Worm (Caenorhabditis elegans): ENCODE results near the gene ins-20.
"Not testable (repeated sequence)": the region's sequence is repeated elsewhere in the genome, so short reads cannot be mapped to it uniquely, and the experiment has no call there.

- not testable (repeated sequence) for TF ChIP-seq Y53G8AR.9 (GFP tag; conservative IDR thresholded peaks at IDR 0.05); zim-3 (tag; optimal IDR thresholded peaks at IDR 0.05); egrh-3 (GFP tag; IDR thresholded peaks at IDR 0.05); F37B4.10 (GFP tag; IDR thresholded peaks at IDR 0.05); B0019.2 (GFP tag; conservative IDR thresholded peaks at IDR 0.05); snpc-4 (GFP tag; optimal IDR thresholded peaks at IDR 0.05); snpc-4 (tag; optimal IDR thresholded peaks at IDR 0.05); nhr-179 (tag; optimal IDR thresholded peaks at IDR 0.05); C06A6.2 (GFP tag; conservative IDR thresholded peaks at IDR 0.05); xnd-1 (tag; optimal IDR thresholded peaks at IDR 0.05); dpff-1 (tag; optimal IDR thresholded peaks at IDR 0.05); lin-54 (GFP tag; optimal IDR thresholded peaks at IDR 0.05); bed-1 (GFP tag; IDR thresholded peaks at IDR 0.05)
Measured at ce11 chrII:6054561-6054960, 43.9 kb downstream of the ins-20 start.

Measured in whole organism, young adult.